Worm (Caenorhabditis elegans): Measurements from ENCODE around the gene dap-3.

Gene dap-3

DNA sequence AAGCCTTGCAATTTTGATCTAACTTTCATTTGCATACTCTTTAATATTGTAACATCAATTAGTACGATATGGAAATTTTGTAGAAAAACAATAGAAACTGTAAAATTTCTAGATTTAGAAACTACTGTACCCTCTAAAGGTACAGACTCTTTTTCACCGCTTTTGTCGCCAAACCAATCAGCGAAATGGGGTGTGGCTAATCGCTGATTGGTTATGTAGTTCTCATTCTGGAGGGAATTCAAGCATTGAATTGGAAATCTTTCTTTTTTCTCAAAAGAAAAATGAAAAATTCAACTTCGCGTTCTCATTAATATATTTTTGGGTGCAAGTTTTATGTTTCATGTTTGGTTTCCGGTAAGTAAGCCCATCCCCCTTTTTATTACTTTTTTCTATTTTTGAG lies 22.6 kb downstream of the dap-3 start:
- TF ChIP-seq lir-1 (GFP tag; conservative IDR thresholded peaks at IDR 0.05) (no peak), zim-3 (tag; optimal IDR thresholded peaks at IDR 0.05) (no peak), gei-17 (GFP tag; optimal IDR thresholded peaks at IDR 0.05) (no peak), lin-26 (GFP tag; IDR thresholded peaks at IDR 0.05) (no peak), Y95B8A.8 (GFP tag; IDR thresholded peaks at IDR 0.05) (no peak), F39B2.1 (GFP tag; IDR thresholded peaks at IDR 0.05) (no peak), snpc-4 (GFP tag; optimal IDR thresholded peaks at IDR 0.05) (no peak), snpc-4 (tag; optimal IDR thresholded peaks at IDR 0.05) (no peak), tlf-1 (GFP tag; optimal IDR thresholded peaks at IDR 0.05) (no peak), hsf-1 (GFP tag; IDR thresholded peaks at IDR 0.05) (no peak), lin-40 (tag; optimal IDR thresholded peaks at IDR 0.05) (no peak)

- TF ChIP-seq dpl-1 (GFP tag; optimal IDR thresholded peaks at IDR 0.05), result no peak
- no peak for TF ChIP-seq unc-62 (GFP tag; optimal IDR thresholded peaks at IDR 0.05)
- no peak for TF ChIP-seq akir-1 (GFP tag; optimal IDR thresholded peaks at IDR 0.05)
- no peak for TF ChIP-seq ztf-22 (GFP tag; optimal IDR thresholded peaks at IDR 0.05)
- no peak for TF ChIP-seq let-526 (GFP tag; IDR thresholded peaks at IDR 0.05)
- no peak for TF ChIP-seq F22D6.2 (tag; optimal IDR thresholded peaks at IDR 0.05)
- TF ChIP-seq dpff-1 (tag; optimal IDR thresholded peaks at IDR 0.05), result no peak
- no peak for TF ChIP-seq xnd-1 (tag; optimal IDR thresholded peaks at IDR 0.05)
- TF ChIP-seq T07F8.4 (tag; optimal IDR thresholded peaks at IDR 0.05), result no peak
- TF ChIP-seq snpc-3.4 (tag; optimal IDR thresholded peaks at IDR 0.05), result no peak
- no peak for TF ChIP-seq dox-1 (GFP tag; IDR thresholded peaks at IDR 0.05)
- TF ChIP-seq hlh-26 (GFP tag; conservative IDR thresholded peaks at IDR 0.05), result no peak
- TF ChIP-seq gei-17 (GFP tag; optimal IDR thresholded peaks at IDR 0.05), result no peak
- TF ChIP-seq madf-8 (GFP tag; conservative IDR thresholded peaks at IDR 0.05), result no peak
- TF ChIP-seq nhr-90 (tag; optimal IDR thresholded peaks at IDR 0.05), result no peak
Observed at ce11 chrII:10605512-10605911, 24.6 kb downstream of the dap-3 start, which contains the start of gene taf-13. Gene taf-13, minus strand, starts transcription at chrII:10605612.

DNA sequence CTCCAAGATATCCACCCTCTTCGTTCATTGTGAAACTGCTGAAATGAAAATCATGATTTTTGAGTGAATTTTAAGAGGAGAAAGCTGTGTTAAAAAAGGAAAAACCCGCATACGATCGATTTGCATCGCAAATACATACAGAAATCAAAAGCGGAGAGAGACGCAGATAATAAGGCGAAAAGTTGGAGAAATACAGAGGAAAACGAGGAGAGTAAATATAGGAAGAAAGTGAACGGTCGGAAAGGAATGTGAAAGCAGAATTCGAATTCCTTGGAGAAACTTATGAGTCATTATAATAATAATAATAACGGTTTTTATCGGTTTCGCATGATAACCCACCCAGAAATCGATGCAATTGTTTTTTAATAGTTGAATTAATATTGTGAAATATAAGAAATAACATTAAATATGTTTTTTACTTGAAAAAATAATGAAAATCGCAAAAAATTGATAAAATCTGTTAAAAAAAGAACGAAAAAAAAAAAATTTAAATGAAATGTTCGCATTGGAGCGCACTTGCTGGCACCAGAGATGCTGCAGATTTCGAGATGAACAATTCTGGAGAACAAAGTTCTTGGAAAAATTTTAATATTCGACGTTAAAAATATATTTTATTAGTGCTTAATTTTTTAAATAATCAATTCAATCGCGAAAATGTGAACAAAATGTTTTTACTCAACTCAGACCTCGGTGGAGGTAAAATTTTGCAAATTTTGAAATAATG lies 26.5 kb downstream of the dap-3 start, which contains the start of gene ccm-3:
TSS of gene ccm-3 (minus strand) at position 38 of the 724 bp plus-strand sequence.
- TF ChIP-seq egl-44 (GFP tag; IDR thresholded peaks at IDR 0.05) (no peak), chd-7 (tag; optimal IDR thresholded peaks at IDR 0.05) (no peak), aptf-2 (GFP tag; conservative IDR thresholded peaks at IDR 0.05) (no peak), ceh-40 (GFP tag; IDR thresholded peaks at IDR 0.05) (no peak), pbrm-1 (GFP tag; IDR thresholded peaks at IDR 0.05) (no peak), Y79H2A.3 (GFP tag; conservative IDR thresholded peaks at IDR 0.05) (no peak), unc-62 (GFP tag; optimal IDR thresholded peaks at IDR 0.05) (no peak), B0336.3 (GFP tag; IDR thresholded peaks at IDR 0.05) (no peak), tbp1 (GFP tag; optimal IDR thresholded peaks at IDR 0.05) (no peak), lsy-27 (tag; optimal IDR thresholded peaks at IDR 0.05; ENCODE audit: borderline replicate concordance, insufficient read depth) (no peak), attf-3 (GFP tag; conservative IDR thresholded peaks at IDR 0.05) (no peak), unc-130 (GFP tag; optimal IDR thresholded peaks at IDR 0.05) (no peak), attf-5 (GFP tag; optimal IDR thresholded peaks at IDR 0.05) (peak; percentile 79), zfh-2 (GFP tag; conservative IDR thresholded peaks at IDR 0.05) (no peak), bed-2 (GFP tag; IDR thresholded peaks at IDR 0.05) (no peak), let-526 (GFP tag; IDR thresholded peaks at IDR 0.05) (no peak), mel-28 (tag; optimal IDR thresholded peaks at IDR 0.05; ENCODE audit: borderline replicate concordance) (no peak), nfyb-1 (GFP tag; IDR thresholded peaks at IDR 0.05) (no peak), ceh-100 (GFP tag; IDR thresholded peaks at IDR 0.05) (peak; percentile 69; the same call in 1 of the 2 replicates), tlf-1 (GFP tag; optimal IDR thresholded peaks at IDR 0.05) (no peak), hlh-26 (GFP tag; conservative IDR thresholded peaks at IDR 0.05) (no peak), sdz-38 (tag; optimal IDR thresholded peaks at IDR 0.05) (no peak), ets-4 (GFP tag; optimal IDR thresholded peaks at IDR 0.05) (no peak), nhr-90 (tag; optimal IDR thresholded peaks at IDR 0.05) (no peak), nhr-80 (tag; optimal IDR thresholded peaks at IDR 0.05) (peak; percentile 32), efl-1 (GFP tag; optimal IDR thresholded peaks at IDR 0.05) (peak; percentile 10)
